Worm (Caenorhabditis elegans): ENCODE data around the gene glb-4.

The glb-4 gene

DNA sequence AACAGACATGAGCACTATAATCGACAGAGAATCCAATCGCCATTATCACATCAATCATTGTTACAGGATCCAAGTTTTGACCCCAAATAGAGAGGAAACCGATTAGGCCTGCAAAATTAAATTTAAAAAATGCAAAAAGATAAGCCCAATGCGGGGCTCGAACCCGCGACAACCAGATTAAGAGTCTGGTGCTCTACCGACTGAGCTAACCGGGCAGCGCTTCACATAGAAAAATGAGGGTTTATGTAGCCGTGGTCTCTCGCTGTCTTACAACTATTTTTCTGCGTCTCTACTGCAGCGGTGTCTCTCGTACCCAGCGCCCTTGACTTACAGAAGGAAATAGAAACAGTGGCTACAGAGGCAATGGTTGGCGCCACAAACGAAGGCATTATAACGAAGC, 46.7 kb upstream of the glb-4 start (continued):
- TF ChIP-seq unc-86 (tag; optimal IDR thresholded peaks at IDR 0.05) (no peak), ceh-31 (tag; optimal IDR thresholded peaks at IDR 0.05) (peak; percentile 32), K09A11.1 (tag; optimal IDR thresholded peaks at IDR 0.05; ENCODE audit: insufficient read depth) (no peak), F13H6.1 (tag; optimal IDR thresholded peaks at IDR 0.05) (no peak), pag-3 (tag; optimal IDR thresholded peaks at IDR 0.05; ENCODE audit: borderline replicate concordance) (peak; percentile 28), che-1 (tag; optimal IDR thresholded peaks at IDR 0.05) (peak; percentile 57), nfya-1 (tag; optimal IDR thresholded peaks at IDR 0.05) (peak; percentile 21), sox-2 (GFP tag; IDR thresholded peaks at IDR 0.05) (no peak), ceh-6 (GFP tag; optimal IDR thresholded peaks at IDR 0.05) (peak; percentile 11), syd-9 (tag; optimal IDR thresholded peaks at IDR 0.05) (peak; percentile 47), hlh-30 (tag; optimal IDR thresholded peaks at IDR 0.05; ENCODE audit: insufficient read depth) (no peak), sdc-2 (tag; optimal IDR thresholded peaks at IDR 0.05) (peak; percentile 35), unc-42 (tag; optimal IDR thresholded peaks at IDR 0.05) (peak; percentile 49), npax-4 (tag; optimal IDR thresholded peaks at IDR 0.05) (no peak), ref-2 (tag; optimal IDR thresholded peaks at IDR 0.05) (no peak), pha-2 (tag; optimal IDR thresholded peaks at IDR 0.05) (no peak), odd-2 (tag; optimal IDR thresholded peaks at IDR 0.05) (no peak), mec-3 (tag; optimal IDR thresholded peaks at IDR 0.05; ENCODE audit: borderline replicate concordance) (no peak), hlh-13 (GFP tag; optimal IDR thresholded peaks at IDR 0.05) (peak; percentile 31), hlh-8 (tag; optimal IDR thresholded peaks at IDR 0.05) (no peak), ceh-14 (tag; optimal IDR thresholded peaks at IDR 0.05) (peak; percentile 10)

ce11 chrII:11156160-11156559, 45.2 kb upstream of the glb-4 start:
- no peak for TF ChIP-seq fkh-10 (GFP tag; optimal IDR thresholded peaks at IDR 0.05)
- no peak for TF ChIP-seq ceh-48 (tag; optimal IDR thresholded peaks at IDR 0.05)
- no peak for TF ChIP-seq pqm-1 (tag; optimal IDR thresholded peaks at IDR 0.05)
- no peak for TF ChIP-seq hlh-13 (GFP tag; optimal IDR thresholded peaks at IDR 0.05)
- TF ChIP-seq pha-2 (tag; optimal IDR thresholded peaks at IDR 0.05), result no peak
- no peak for TF ChIP-seq dmd-4 (tag; optimal IDR thresholded peaks at IDR 0.05; ENCODE audit: borderline replicate concordance)
- no peak for TF ChIP-seq ceh-31 (tag; optimal IDR thresholded peaks at IDR 0.05)
- no peak for TF ChIP-seq ceh-6 (GFP tag; optimal IDR thresholded peaks at IDR 0.05)
- no peak for TF ChIP-seq pax-1 (tag; optimal IDR thresholded peaks at IDR 0.05)
- TF ChIP-seq K09A11.1 (tag; optimal IDR thresholded peaks at IDR 0.05; ENCODE audit: insufficient read depth), result no peak
- no peak for TF ChIP-seq hlh-8 (tag; optimal IDR thresholded peaks at IDR 0.05)
- TF ChIP-seq ceh-22 (tag; optimal IDR thresholded peaks at IDR 0.05), result no peak
- TF ChIP-seq ets-4 (tag; optimal IDR thresholded peaks at IDR 0.05), result no peak
- TF ChIP-seq ahr-1 (tag; optimal IDR thresholded peaks at IDR 0.05), result no peak
- TF ChIP-seq ttx-3 (tag; optimal IDR thresholded peaks at IDR 0.05), result no peak
- no peak for TF ChIP-seq ztf-16 (tag; optimal IDR thresholded peaks at IDR 0.05)
- TF ChIP-seq pat-9 (tag; optimal IDR thresholded peaks at IDR 0.05), result no peak
- no peak for TF ChIP-seq Y22D7AL.16 (tag; optimal IDR thresholded peaks at IDR 0.05)

ce11 chrII:11155400-11155799, 44.4 kb upstream of the glb-4 start:
- no peak for TF ChIP-seq unc-86 (tag; optimal IDR thresholded peaks at IDR 0.05)
- no peak for TF ChIP-seq npax-4 (tag; optimal IDR thresholded peaks at IDR 0.05)
- no peak for TF ChIP-seq tbx-2 (tag; optimal IDR thresholded peaks at IDR 0.05)

- TF ChIP-seq dve-1 (tag; optimal IDR thresholded peaks at IDR 0.05), result no peak
These were observed 44.0 kb upstream of the glb-4 start for ce11 chrII:11154957-11155356.

DNA sequence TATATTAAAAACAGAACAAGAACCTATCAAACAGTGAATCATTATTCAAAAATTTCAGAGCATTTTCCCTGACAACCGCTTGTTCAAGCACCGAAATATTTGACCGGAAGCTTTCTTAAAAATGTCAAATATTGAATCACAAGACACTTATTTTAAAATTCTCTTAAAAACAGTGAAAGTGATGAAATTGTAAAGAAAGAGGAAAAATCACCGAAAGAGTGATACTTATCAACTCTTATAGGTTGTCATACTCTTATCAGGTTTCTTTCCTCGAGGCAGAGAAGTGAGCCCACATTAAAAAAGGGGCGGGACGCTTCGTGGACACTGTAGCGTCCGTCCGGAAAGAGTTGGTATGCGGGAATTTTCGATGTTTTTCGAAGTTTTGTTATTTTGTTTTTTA, 42.8 kb upstream of the glb-4 start:
- TF ChIP-seq elt-2 (tag; optimal IDR thresholded peaks at IDR 0.05) (peak; percentile 48), gmeb-2 (tag; optimal IDR thresholded peaks at IDR 0.05) (no peak), ref-2 (tag; optimal IDR thresholded peaks at IDR 0.05) (no peak)

Data from whole organism, late embryonic.